Fruit fly (Drosophila melanogaster) whole organism, embryonic: ENCODE data around the gene CG14837.
A peak's percentile ranks its signal among the peaks of the same experiment; 100 is the strongest.

Experiments used
- BtbVII ChIP-seq: fragments of 200-800 bp; sonication (Bioruptor generic); optimal IDR thresholded peaks from 3 replicates; lab custom pipeline; 2017; ENCODE audit warnings: missing biosample characterization, mild to moderate bottlenecking, missing genetic modification characterization
- Bteb2 ChIP-seq: fragments of 200-800 bp; sonication (Bioruptor generic); optimal IDR thresholded peaks from 2 replicates; lab custom pipeline; 2016; ENCODE audit warnings: missing biosample characterization, missing genetic modification characterization
- CG10209 ChIP-seq: fragments of 200-800 bp; sonication (Bioruptor generic); optimal IDR thresholded peaks from 3 replicates; lab custom pipeline; 2017; ENCODE audit warnings: missing biosample characterization, mild to moderate bottlenecking, missing genetic modification characterization, missing genetic modification reagents
- CG11695 ChIP-seq: fragments of 200-800 bp; sonication (Bioruptor generic); IDR thresholded peaks from 3 replicates; pipeline ENCODE4 v1.3.6; 2022; ENCODE audit warnings: missing biosample characterization, missing genetic modification characterization
- CG12391 ChIP-seq: fragments of 200-800 bp; sonication (Bioruptor generic); optimal IDR thresholded peaks from 3 replicates; lab custom pipeline; 2018; ENCODE audit warnings: missing biosample characterization, mild to moderate bottlenecking, missing genetic modification characterization, moderate library complexity
- CG15011 ChIP-seq: fragments of 200-800 bp; sonication (Bioruptor generic); optimal IDR thresholded peaks from 3 replicates; lab custom pipeline; 2018; ENCODE audit warnings: missing biosample characterization, mild to moderate bottlenecking, missing genetic modification characterization
- CG15073 ChIP-seq: fragments of 200-800 bp; sonication (Bioruptor generic); optimal IDR thresholded peaks from 2 replicates; lab custom pipeline; 2016; ENCODE audit warnings: missing biosample characterization, missing genetic modification characterization
- CG1529 ChIP-seq: fragments of 200-800 bp; sonication (Bioruptor generic); optimal IDR thresholded peaks from 3 replicates; lab custom pipeline; 2018; ENCODE audit warnings: missing biosample characterization, missing genetic modification characterization
- CG15479 ChIP-seq: fragments of 200-800 bp; sonication (Bioruptor generic); optimal IDR thresholded peaks from 3 replicates; lab custom pipeline; 2019; ENCODE audit warnings: missing biosample characterization, mild to moderate bottlenecking, missing genetic modification characterization, moderate library complexity
- CG1602 ChIP-seq: fragments of 200-800 bp; sonication (Bioruptor generic); optimal IDR thresholded peaks from 3 replicates; lab custom pipeline; 2016; ENCODE audit warnings: missing biosample characterization, missing genetic modification characterization
- CG17361 ChIP-seq: fragments of 200-800 bp; sonication (Bioruptor generic); IDR thresholded peaks from 3 replicates; pipeline ENCODE4 v1.3.6; 2022; ENCODE audit warnings: missing biosample characterization, missing genetic modification characterization
- CG2678 ChIP-seq: fragments of 200-800 bp; sonication (Bioruptor generic); optimal IDR thresholded peaks from 3 replicates; lab custom pipeline; 2019; ENCODE audit warnings: missing biosample characterization, mild to moderate bottlenecking, missing genetic modification characterization, moderate library complexity
- CG32532 ChIP-seq: fragments of 200-800 bp; sonication (Bioruptor generic); IDR thresholded peaks from 2 replicates; pipeline ENCODE4 v1.3.6; 2022; ENCODE audit warnings: missing biosample characterization, missing genetic modification characterization
- CG3281 ChIP-seq: fragments of 200-800 bp; sonication (Bioruptor generic); optimal IDR thresholded peaks from 3 replicates; lab custom pipeline; 2017; ENCODE audit warnings: missing biosample characterization, mild to moderate bottlenecking, missing genetic modification characterization
- CG5953 ChIP-seq: fragments of 200-800 bp; sonication (Bioruptor generic); IDR thresholded peaks from 2 replicates; pipeline ENCODE4 v1.3.6; 2022; ENCODE audit warnings: missing biosample characterization, missing genetic modification characterization
- CG6854 ChIP-seq: fragments of 200-800 bp; sonication (Bioruptor generic); optimal IDR thresholded peaks from 3 replicates; lab custom pipeline; 2017; ENCODE audit warnings: missing biosample characterization, mild to moderate bottlenecking, missing genetic modification characterization
- CG8765 ChIP-seq: fragments of 200-800 bp; sonication (Bioruptor generic); IDR thresholded peaks from 2 replicates; pipeline ENCODE4 v1.3.6; 2022; ENCODE audit warnings: missing biosample characterization, missing genetic modification characterization
- CG8924 ChIP-seq: fragments of 200-800 bp; optimal IDR thresholded peaks from 3 replicates; lab custom pipeline; 2019; ENCODE audit warnings: missing biosample characterization, mild to moderate bottlenecking, missing genetic modification characterization, moderate library complexity
- D19A ChIP-seq: fragments of 200-800 bp; optimal IDR thresholded peaks from 3 replicates; lab custom pipeline; 2019; ENCODE audit warnings: missing biosample characterization, mild to moderate bottlenecking, missing genetic modification characterization, moderate library complexity
- HmgZ ChIP-seq: fragments of 200-800 bp; sonication (Bioruptor generic); optimal IDR thresholded peaks from 2 replicates; lab custom pipeline; 2018; ENCODE audit warnings: missing biosample characterization, mild to moderate bottlenecking, missing genetic modification characterization
- Med ChIP-seq: fragments of 200-800 bp; sonication (Bioruptor generic); peaks from one replicate; lab custom pipeline; 2016; ENCODE audit warnings: missing biosample characterization, missing genetic modification characterization, mild to moderate bottlenecking, inconsistent platforms, moderate library complexity
- Optix ChIP-seq: fragments of 200-800 bp; sonication (Bioruptor generic); IDR thresholded peaks from 3 replicates; pipeline ENCODE4 v1.3.6; 2022; ENCODE audit warnings: missing biosample characterization, missing genetic modification characterization
- Spps ChIP-seq: fragments of 200-800 bp; sonication (Bioruptor generic); optimal IDR thresholded peaks from 2 replicates; lab custom pipeline; 2018; ENCODE audit warnings: missing biosample characterization, mild to moderate bottlenecking, missing genetic modification characterization
- TFAM ChIP-seq: fragments of 200-800 bp; sonication (Bioruptor generic); optimal IDR thresholded peaks from 2 replicates; lab custom pipeline; 2017; ENCODE audit warnings: missing biosample characterization, missing genetic modification characterization, inconsistent platforms
- Taf1 ChIP-seq: fragments of 200-800 bp; sonication (Bioruptor generic); IDR thresholded peaks from 2 replicates; pipeline ENCODE4 v1.3.6; 2022; ENCODE audit warnings: missing biosample characterization, missing genetic modification characterization
- al ChIP-seq: fragments of 200-800 bp; sonication (Bioruptor generic); IDR thresholded peaks from 2 replicates; pipeline ENCODE4 v1.3.6; 2022; ENCODE audit warnings: missing biosample characterization, missing genetic modification characterization
- ash1 ChIP-seq: fragments of 200-800 bp; sonication (Bioruptor generic); optimal IDR thresholded peaks from 2 replicates; lab custom pipeline; 2018; ENCODE audit warnings: missing biosample characterization, mild to moderate bottlenecking, missing genetic modification characterization
- az2 ChIP-seq: fragments of 200-800 bp; sonication (Bioruptor generic); optimal IDR thresholded peaks from 3 replicates; lab custom pipeline; 2016; ENCODE audit warnings: missing biosample characterization, missing genetic modification characterization
- corto ChIP-seq: fragments of 200-800 bp; sonication (Bioruptor generic); optimal IDR thresholded peaks from 2 replicates; lab custom pipeline; 2016; ENCODE audit warnings: missing biosample characterization, mild to moderate bottlenecking, missing genetic modification characterization, moderate library complexity
- dmrt11E ChIP-seq: fragments of 200-800 bp; sonication (Bioruptor generic); optimal IDR thresholded peaks from 3 replicates; lab custom pipeline; 2018; ENCODE audit warnings: missing biosample characterization, mild to moderate bottlenecking, missing genetic modification characterization, moderate library complexity
- emc ChIP-seq: fragments of 200-800 bp; sonication (Bioruptor generic); optimal IDR thresholded peaks from 2 replicates; lab custom pipeline; 2016; ENCODE audit warnings: missing biosample characterization, missing genetic modification characterization
- esg ChIP-seq: fragments of 200-800 bp; sonication (Bioruptor generic); conservative IDR thresholded peaks from 2 replicates; pipeline ENCODE4 v1.3.6; 2022; ENCODE audit warnings: missing biosample characterization, missing genetic modification characterization
- eyg ChIP-seq: fragments of 200-800 bp; sonication (Bioruptor generic); optimal IDR thresholded peaks from 3 replicates; lab custom pipeline; 2016; ENCODE audit warnings: missing biosample characterization, missing genetic modification characterization
- fd96Cb ChIP-seq: fragments of 200-800 bp; sonication (Bioruptor generic); optimal IDR thresholded peaks from 2 replicates; lab custom pipeline; 2018; ENCODE audit warnings: missing biosample characterization, mild to moderate bottlenecking, missing genetic modification characterization, moderate library complexity
- fru ChIP-seq: fragments of >200 bp; optimal IDR thresholded peaks from 2 replicates; lab custom pipeline; 2017
- gcm2 ChIP-seq: fragments of 200-800 bp; sonication (Bioruptor generic); optimal IDR thresholded peaks from 2 replicates; lab custom pipeline; 2016; ENCODE audit warnings: missing biosample characterization, missing genetic modification characterization
- gfzf ChIP-seq: fragments of 200-800 bp; sonication (Bioruptor generic); optimal IDR thresholded peaks from 2 replicates; lab custom pipeline; 2016; ENCODE audit warnings: missing biosample characterization, mild to moderate bottlenecking, missing genetic modification characterization, moderate library complexity
- inv ChIP-seq: fragments of 200-800 bp; sonication (Bioruptor generic); IDR thresholded peaks from 2 replicates; pipeline ENCODE4 v1.3.6; 2022; ENCODE audit warnings: missing biosample characterization, missing genetic modification characterization; ENCODE audit not compliant: partially characterized antibody
- jigr1 ChIP-seq: fragments of 200-800 bp; sonication (Bioruptor generic); IDR thresholded peaks from 3 replicates; pipeline ENCODE4 v1.3.6; 2022; ENCODE audit warnings: missing biosample characterization, missing genetic modification characterization
- klu ChIP-seq: fragments of 200-800 bp; sonication (Bioruptor generic); IDR thresholded peaks from 2 replicates; pipeline ENCODE4 v1.3.6; 2022; ENCODE audit warnings: missing biosample characterization, missing genetic modification characterization
- lmd ChIP-seq: fragments of 200-800 bp; sonication (Bioruptor generic); IDR thresholded peaks from 2 replicates; pipeline ENCODE4 v1.3.6; 2022; ENCODE audit warnings: missing biosample characterization, missing genetic modification characterization
- lola ChIP-seq, 3 experiments: fragments of >200 bp in 2 of 3; fragments of 200-800 bp in 1 of 3; sonication (Bioruptor generic) in 1 of 3; optimal IDR thresholded peaks; 2 replicates each; lab custom pipeline; 2017 to 2019; ENCODE audit warnings: missing biosample characterization in 3 of 3, missing genetic modification characterization in 3 of 3, mild to moderate bottlenecking in 1 of 3, moderate library complexity in 1 of 3
- nau ChIP-seq: fragments of 200-800 bp; sonication (Bioruptor generic); optimal IDR thresholded peaks from 3 replicates; lab custom pipeline; 2017; ENCODE audit warnings: missing biosample characterization, mild to moderate bottlenecking, missing genetic modification characterization, missing genetic modification reagents
- pho ChIP-seq: fragments of 200-800 bp; sonication (Bioruptor generic); optimal IDR thresholded peaks from 2 replicates; lab custom pipeline; 2016; ENCODE audit warnings: missing biosample characterization, missing genetic modification characterization
- phol ChIP-seq: fragments of 200-800 bp; sonication (Bioruptor generic); optimal IDR thresholded peaks from 3 replicates; lab custom pipeline; 2018; ENCODE audit warnings: missing biosample characterization, mild to moderate bottlenecking, missing genetic modification characterization, moderate library complexity
- slbo ChIP-seq: fragments of 200-800 bp; sonication (Bioruptor generic); IDR thresholded peaks from 2 replicates; pipeline ENCODE4 v1.3.6; 2022; ENCODE audit warnings: missing biosample characterization, missing genetic modification characterization
- trem ChIP-seq: fragments of 200-800 bp; optimal IDR thresholded peaks from 3 replicates; lab custom pipeline; 2019; ENCODE audit warnings: missing biosample characterization, mild to moderate bottlenecking, missing genetic modification characterization, moderate library complexity
- unpg ChIP-seq: fragments of 200-800 bp; sonication (Bioruptor generic); optimal IDR thresholded peaks from 3 replicates; lab custom pipeline; 2018; ENCODE audit warnings: missing biosample characterization, mild to moderate bottlenecking, missing genetic modification characterization, moderate library complexity
- vfl ChIP-seq: fragments of 200-800 bp; sonication (Bioruptor generic); optimal IDR thresholded peaks from 2 replicates; lab custom pipeline; 2016; ENCODE audit warnings: missing biosample characterization, missing genetic modification characterization
- z ChIP-seq: fragments of 200-800 bp; sonication (Bioruptor generic); IDR thresholded peaks from 3 replicates; pipeline ENCODE4 v1.3.6; 2022; ENCODE audit warnings: missing biosample characterization, missing genetic modification characterization
- zen ChIP-seq: fragments of 200-800 bp; sonication (Bioruptor generic); optimal IDR thresholded peaks from 3 replicates; lab custom pipeline; 2018; ENCODE audit warnings: missing biosample characterization, mild to moderate bottlenecking, missing genetic modification characterization, moderate library complexity

Gene CG14837

DNA sequence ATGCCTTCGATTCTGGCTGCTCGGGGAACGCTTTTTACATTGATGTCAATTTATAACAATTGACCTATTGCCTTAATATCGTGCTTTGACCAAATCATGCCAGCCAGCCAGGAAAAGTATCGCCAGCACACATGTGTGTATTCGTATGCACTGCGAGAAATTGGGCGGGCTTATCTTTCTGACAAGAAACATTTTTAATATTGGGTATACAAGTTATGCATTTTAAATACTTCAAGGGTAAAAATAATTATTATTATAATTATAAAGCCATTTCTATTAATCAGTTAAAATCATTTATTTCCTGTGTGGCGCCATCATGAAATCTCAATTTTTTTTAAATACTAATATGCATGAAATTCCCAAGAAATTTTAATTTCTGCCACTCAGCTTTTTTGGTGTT, 38.0 kb downstream of the CG14837 start (continued):
- TF ChIP-seq CG32532 (GFP tag; lab: Robert Waterston, UW): no peak
- peak; percentile 40 for TF ChIP-seq unpg
- TF ChIP-seq eyg (GFP tag; lab: Kevin White, UChicago): no peak
- peak; percentile 36 for TF ChIP-seq Med (GFP tag; lab: Kevin White, UChicago)
- TF ChIP-seq slbo (GFP tag; lab: Robert Waterston, UW): peak; percentile 51
- TF ChIP-seq zen (tag; lab: Kevin White, UChicago): no peak
- TF ChIP-seq BtbVII (GFP tag; lab: Kevin White, UChicago): no peak
- no peak for TF ChIP-seq CG11695 (GFP tag; lab: Robert Waterston, UW)
- TF ChIP-seq CG1602 (GFP tag; lab: Kevin White, UChicago): peak; percentile 32
- no peak for TF ChIP-seq gcm2 (GFP tag; lab: Kevin White, UChicago)
- no peak for TF ChIP-seq fru
- TF ChIP-seq phol: peak; percentile 67
- 0 out of 2 replicates have a peak, but pooled peaks have one; percentile 19 for TF ChIP-seq CG5953 (GFP tag; lab: Robert Waterston, UW)
- no peak for TF ChIP-seq corto (GFP tag; lab: Kevin White, UChicago)
- TF ChIP-seq dmrt11E (tag; lab: Kevin White, UChicago): peak; percentile 52
- TF ChIP-seq CG6854 (GFP tag; lab: Kevin White, UChicago): no peak
- no peak for TF ChIP-seq z (GFP tag; lab: Robert Waterston, UW)
- TF ChIP-seq CG12391 (tag; lab: Kevin White, UChicago): peak; percentile 48
- TF ChIP-seq pho (GFP tag; lab: Kevin White, UChicago): no peak
- 0 out of 2 replicates have a peak, but pooled peaks have one; percentile 21 for TF ChIP-seq esg (GFP tag; lab: Robert Waterston, UW)
- TF ChIP-seq nau (GFP tag; lab: Kevin White, UChicago): no peak
- TF ChIP-seq inv (GFP tag; lab: Robert Waterston, UW): no peak
- TF ChIP-seq klu: no peak
- peak; percentile 25 for TF ChIP-seq az2 (GFP tag; lab: Kevin White, UChicago)
- no peak for TF ChIP-seq Taf1 (GFP tag; lab: Robert Waterston, UW)
- TF ChIP-seq CG15073: no peak
- TF ChIP-seq emc (GFP tag; lab: Kevin White, UChicago): no peak
- TF ChIP-seq CG15479 (GFP tag; lab: Kevin White, UChicago): no peak
- TF ChIP-seq trem: peak; percentile 33
- no peak for TF ChIP-seq CG15011 (GFP tag; lab: Kevin White, UChicago)
- peak; percentile 11 for TF ChIP-seq Spps
- 0 out of 3 replicates have a peak, but pooled peaks have one; percentile 11 for TF ChIP-seq Optix (GFP tag; lab: Robert Waterston, UW)
- peak; percentile 37 for TF ChIP-seq lmd (GFP tag; lab: Robert Waterston, UW)
- no peak for TF ChIP-seq CG2678 (tag; lab: Kevin White, UChicago)
- TF ChIP-seq jigr1 (GFP tag; lab: Robert Waterston, UW): no peak
- peak; percentile 13 for TF ChIP-seq CG3281 (GFP tag; lab: Kevin White, UChicago)
- TF ChIP-seq vfl: no peak
- TF ChIP-seq gfzf: no peak
- TF ChIP-seq al (GFP tag; lab: Robert Waterston, UW): no peak
- TF ChIP-seq CG10209 (GFP tag; lab: Kevin White, UChicago): peak; percentile 28
- no peak for TF ChIP-seq CG17361
- peak in 1 of 3 experiments; percentile 26 for TF ChIP-seq lola (GFP tag; optimal IDR thresholded peaks at IDR 0.05; lab: Kevin White, UChicago)
- TF ChIP-seq CG8924 (tag; lab: Kevin White, UChicago): peak; percentile 41
- peak; percentile 38 for TF ChIP-seq D19A (tag; lab: Kevin White, UChicago)
- no peak for TF ChIP-seq ash1 (GFP tag; lab: Kevin White, UChicago)
- no peak for TF ChIP-seq CG8765 (GFP tag; lab: Robert Waterston, UW)
- no peak for TF ChIP-seq Bteb2 (GFP tag; lab: Kevin White, UChicago)
- TF ChIP-seq CG1529 (GFP tag; lab: Kevin White, UChicago): peak; percentile 2
- TF ChIP-seq fd96Cb: peak; percentile 63
- no peak for TF ChIP-seq TFAM
- no peak for TF ChIP-seq HmgZ
